Worm (Caenorhabditis elegans) whole organism, young adult: ENCODE measurements around the gene spe-27.

Experiments used
- B0261.1 ChIP-seq: sonication (generic microtip); optimal IDR thresholded peaks from 2 replicates; lab custom pipeline; 2016; ENCODE audit warnings: mild to moderate bottlenecking, missing genetic modification characterization, moderate library complexity, missing compliant biosample characterization
- B0336.3 ChIP-seq: fragments of 200-800 bp; sonication (Bioruptor generic); IDR thresholded peaks from 2 replicates; pipeline ENCODE4 v1.3.6; 2022; ENCODE audit warnings: missing genetic modification characterization, missing compliant biosample characterization
- C06A6.2 ChIP-seq: fragments of 200-800 bp; sonication (Bioruptor generic); conservative IDR thresholded peaks from 2 replicates; pipeline ENCODE4 v1.3.6; 2022; ENCODE audit warnings: missing genetic modification characterization, missing compliant biosample characterization
- C17E4.6 ChIP-seq: fragments of 200-800 bp; sonication (Bioruptor generic); IDR thresholded peaks from 2 replicates; pipeline ENCODE4 v1.3.6; 2022; ENCODE audit warnings: missing genetic modification reagents, missing genetic modification characterization, missing compliant biosample characterization
- F10E7.11 ChIP-seq: sonication (generic microtip); optimal IDR thresholded peaks from 2 replicates; lab custom pipeline; 2017; ENCODE audit warnings: mild to moderate bottlenecking, missing genetic modification characterization, moderate library complexity, missing compliant biosample characterization
- F22D6.2 ChIP-seq: sonication (generic microtip); optimal IDR thresholded peaks from 2 replicates; lab custom pipeline; 2016; ENCODE audit warnings: mild to moderate bottlenecking, missing genetic modification characterization, missing compliant biosample characterization
- F55B11.4 ChIP-seq: sonication (generic microtip); optimal IDR thresholded peaks from 2 replicates; lab custom pipeline; 2016; ENCODE audit warnings: missing compliant biosample characterization, missing genetic modification characterization, borderline replicate concordance; ENCODE audit not compliant: insufficient read depth
- T07F8.4 ChIP-seq: sonication (generic microtip); optimal IDR thresholded peaks from 2 replicates; lab custom pipeline; 2016; ENCODE audit warnings: mild to moderate bottlenecking, missing genetic modification characterization, moderate library complexity, missing compliant biosample characterization
- Y67H2A.10 ChIP-seq: fragments of 200-800 bp; sonication (Bioruptor generic); conservative IDR thresholded peaks from 2 replicates; pipeline ENCODE4 v1.3.6; 2022; ENCODE audit warnings: missing genetic modification reagents, missing genetic modification characterization, missing compliant biosample characterization
- Y79H2A.3 ChIP-seq: fragments of 200-800 bp; sonication (Bioruptor generic); conservative IDR thresholded peaks from 2 replicates; pipeline ENCODE4 v1.3.6; 2022; ENCODE audit warnings: missing genetic modification reagents, missing genetic modification characterization, missing compliant biosample characterization
- Y95B8A.8 ChIP-seq: fragments of 200-800 bp; sonication (Bioruptor generic); IDR thresholded peaks from 2 replicates; pipeline ENCODE4 v1.3.6; 2022; ENCODE audit warnings: missing genetic modification reagents, missing genetic modification characterization, missing compliant biosample characterization
- attf-3 ChIP-seq: fragments of 200-800 bp; sonication (Bioruptor generic); conservative IDR thresholded peaks from 2 replicates; pipeline ENCODE4 v1.3.6; 2022; ENCODE audit warnings: missing genetic modification reagents, missing genetic modification characterization, missing compliant biosample characterization
- bed-2 ChIP-seq: fragments of 200-800 bp; sonication (Bioruptor generic); IDR thresholded peaks from 2 replicates; pipeline ENCODE4 v1.3.6; 2022; ENCODE audit warnings: missing genetic modification reagents, missing genetic modification characterization, missing compliant biosample characterization
- ceh-27 ChIP-seq: fragments of 200-800 bp; sonication (Bioruptor generic); optimal IDR thresholded peaks from 2 replicates; lab custom pipeline; 2018; ENCODE audit warnings: mild to moderate bottlenecking, missing genetic modification characterization, moderate library complexity, missing compliant biosample characterization
- ceh-40 ChIP-seq: fragments of 200-800 bp; sonication (Bioruptor generic); IDR thresholded peaks from 2 replicates; pipeline ENCODE4 v1.3.6; 2022; ENCODE audit warnings: missing genetic modification characterization, missing compliant biosample characterization
- chd-7 ChIP-seq: sonication (generic microtip); optimal IDR thresholded peaks from 2 replicates; lab custom pipeline; 2016; ENCODE audit warnings: mild to moderate bottlenecking, missing genetic modification characterization, moderate library complexity, missing compliant biosample characterization
- efl-1 ChIP-seq: fragments of 150-350 bp; optimal IDR thresholded peaks from 2 replicates; lab custom pipeline; 2014; ENCODE audit warnings: missing biosample characterization, missing genetic modification reagents, missing genetic modification characterization
- egrh-3 ChIP-seq: fragments of 200-800 bp; sonication (Bioruptor generic); IDR thresholded peaks from 2 replicates; pipeline ENCODE4 v1.3.6; 2022; ENCODE audit warnings: missing genetic modification reagents, missing genetic modification characterization, missing compliant biosample characterization
- ekl-4 ChIP-seq: fragments of 200-800 bp; sonication (Bioruptor generic); IDR thresholded peaks from 2 replicates; pipeline ENCODE4 v1.3.6; 2022; ENCODE audit warnings: missing genetic modification reagents, missing genetic modification characterization, missing compliant biosample characterization
- gei-17 ChIP-seq: fragments of 200-800 bp; sonication (Bioruptor generic); optimal IDR thresholded peaks from 2 replicates; lab custom pipeline; 2018; ENCODE audit warnings: mild to moderate bottlenecking, missing genetic modification characterization, missing compliant biosample characterization
- hrde-1 ChIP-seq: sonication (generic microtip); optimal IDR thresholded peaks from 2 replicates; lab custom pipeline; 2016; ENCODE audit warnings: missing genetic modification characterization, mild to moderate bottlenecking, missing compliant biosample characterization, moderate library complexity, missing genotype, missing genetic modification reagents, borderline replicate concordance
- lin-40 ChIP-seq: sonication (generic microtip); optimal IDR thresholded peaks from 2 replicates; lab custom pipeline; 2016; ENCODE audit warnings: missing genetic modification characterization, mild to moderate bottlenecking, missing compliant biosample characterization, missing genotype, missing genetic modification reagents
- lsl-1 ChIP-seq: fragments of 200-800 bp; sonication (Bioruptor generic); optimal IDR thresholded peaks from 2 replicates; lab custom pipeline; 2018; ENCODE audit warnings: mild to moderate bottlenecking, missing genetic modification characterization, moderate library complexity, missing compliant biosample characterization
- madf-8 ChIP-seq: fragments of 200-800 bp; sonication (Bioruptor generic); conservative IDR thresholded peaks from 2 replicates; pipeline ENCODE4 v1.3.6; 2022; ENCODE audit warnings: missing genetic modification reagents, missing genetic modification characterization, missing compliant biosample characterization
- mcd-1 ChIP-seq: fragments of 200-800 bp; sonication (Bioruptor generic); IDR thresholded peaks from 2 replicates; pipeline ENCODE4 v1.3.6; 2022; ENCODE audit warnings: missing genetic modification reagents, missing genetic modification characterization, missing compliant biosample characterization
- mxl-1 ChIP-seq: sonication (generic microtip); optimal IDR thresholded peaks from 2 replicates; lab custom pipeline; 2016; ENCODE audit warnings: missing genetic modification characterization, missing compliant biosample characterization
- nfya-1 ChIP-seq: sonication (generic microtip); optimal IDR thresholded peaks from 2 replicates; lab custom pipeline; 2017; ENCODE audit warnings: antibody characterized with exemption, missing compliant biosample characterization, missing genetic modification characterization, borderline replicate concordance; ENCODE audit not compliant: insufficient read depth
- nhr-179 ChIP-seq: sonication (generic microtip); optimal IDR thresholded peaks from 2 replicates; lab custom pipeline; 2016; ENCODE audit warnings: mild to moderate bottlenecking, missing genetic modification characterization, missing compliant biosample characterization
- nhr-80 ChIP-seq: sonication (generic microtip); optimal IDR thresholded peaks from 2 replicates; lab custom pipeline; 2016; ENCODE audit warnings: missing genetic modification characterization, missing compliant biosample characterization
- nhr-90 ChIP-seq: sonication (generic microtip); optimal IDR thresholded peaks from 2 replicates; lab custom pipeline; 2016; ENCODE audit warnings: missing genotype, mild to moderate bottlenecking, missing genetic modification characterization, missing compliant biosample characterization
- rec-8 ChIP-seq, 2 experiments: sonication (generic microtip); optimal IDR thresholded peaks; 2 replicates each; lab custom pipeline; 2016; ENCODE audit warnings: mild to moderate bottlenecking in 2 of 2, missing genetic modification characterization in 2 of 2, missing genetic modification reagents in 2 of 2, missing genotype in 2 of 2, missing biosample characterization in 1 of 2, missing compliant biosample characterization in 1 of 2, moderate library complexity in 1 of 2
- sdz-38 ChIP-seq: sonication (generic microtip); optimal IDR thresholded peaks from 2 replicates; lab custom pipeline; 2016; ENCODE audit warnings: missing genotype, missing genetic modification characterization, missing compliant biosample characterization
- snpc-1.1 ChIP-seq: sonication (generic microtip); optimal IDR thresholded peaks from 2 replicates; lab custom pipeline; 2017; ENCODE audit warnings: missing genetic modification characterization, mild to moderate bottlenecking, missing compliant biosample characterization, antibody characterized with exemption, moderate library complexity, missing genotype, missing genetic modification reagents; ENCODE audit not compliant: insufficient read depth
- sptf-2 ChIP-seq: fragments of 200-800 bp; sonication (Bioruptor generic); optimal IDR thresholded peaks from 2 replicates; lab custom pipeline; 2018; ENCODE audit warnings: mild to moderate bottlenecking, missing genetic modification characterization, missing compliant biosample characterization
- tbp1 ChIP-seq: fragments of 200-800 bp; sonication (Bioruptor generic); optimal IDR thresholded peaks from 2 replicates; lab custom pipeline; 2018; ENCODE audit warnings: mild to moderate bottlenecking, missing genetic modification characterization, missing compliant biosample characterization
- tbx-9 ChIP-seq: sonication (generic microtip); optimal IDR thresholded peaks from 2 replicates; lab custom pipeline; 2016; ENCODE audit warnings: borderline replicate concordance, missing genetic modification characterization, inconsistent platforms, missing compliant biosample characterization
- unc-62 ChIP-seq: fragments of 150-350 bp; optimal IDR thresholded peaks from 2 replicates; lab custom pipeline; 2014; ENCODE audit warnings: missing biosample characterization, missing genetic modification reagents, missing genetic modification characterization
- ztf-22 ChIP-seq: fragments of 200-800 bp; sonication (Bioruptor generic); optimal IDR thresholded peaks from 2 replicates; lab custom pipeline; 2018; ENCODE audit warnings: mild to moderate bottlenecking, missing genetic modification characterization, moderate library complexity, missing compliant biosample characterization
- ztf-28 ChIP-seq: fragments of 200-800 bp; sonication (Bioruptor generic); IDR thresholded peaks from 2 replicates; pipeline ENCODE4 v1.3.6; 2022; ENCODE audit warnings: missing genetic modification reagents, missing genetic modification characterization, missing compliant biosample characterization
- ztf-6 ChIP-seq: fragments of 200-800 bp; sonication (Bioruptor generic); IDR thresholded peaks from 2 replicates; pipeline ENCODE4 v1.3.6; 2022; ENCODE audit warnings: missing genetic modification reagents, missing genetic modification characterization, missing compliant biosample characterization

spe-27 gene

ce11 chrIV:5869354-5869753, 3.6 kb upstream of the spe-27 start:
- no peak for TF ChIP-seq C17E4.6 (GFP tag; lab: Robert Waterston, UW)
- TF ChIP-seq Y79H2A.3 (GFP tag; lab: Robert Waterston, UW) = no peak
- no peak for TF ChIP-seq ztf-6 (GFP tag; lab: Robert Waterston, UW)
- no peak for TF ChIP-seq T07F8.4 (tag; lab: Kevin White, UChicago)
- TF ChIP-seq madf-8 (GFP tag; lab: Robert Waterston, UW) = no peak
- no peak for TF ChIP-seq Y95B8A.8
- no peak for TF ChIP-seq snpc-1.1 (tag; lab: Kevin White, UChicago)
- TF ChIP-seq lin-40 = no peak
- TF ChIP-seq nhr-90 (tag; lab: Kevin White, UChicago) = no peak
- no peak for TF ChIP-seq Y67H2A.10 (GFP tag; lab: Robert Waterston, UW)
- no peak for TF ChIP-seq B0261.1 (tag; lab: Kevin White, UChicago)
- TF ChIP-seq F55B11.4 (tag; lab: Kevin White, UChicago) = no peak
- no peak for TF ChIP-seq gei-17
- TF ChIP-seq ztf-22 (GFP tag; lab: Kevin White, UChicago) = no peak
- no peak for TF ChIP-seq bed-2 (GFP tag; lab: Robert Waterston, UW)
- TF ChIP-seq ceh-27 = no peak

- TF ChIP-seq nhr-179 (tag; lab: Kevin White, UChicago) = no peak
- TF ChIP-seq mxl-1 (tag; lab: Kevin White, UChicago) = no peak
- no peak for TF ChIP-seq unc-62 (GFP tag; lab: Kevin White, UChicago)
- no peak for TF ChIP-seq mcd-1 (GFP tag; lab: Robert Waterston, UW)
- no peak for TF ChIP-seq Y95B8A.8
- TF ChIP-seq chd-7 (tag; lab: Kevin White, UChicago) = no peak
- TF ChIP-seq efl-1 (GFP tag; lab: Kevin White, UChicago) = no peak
- TF ChIP-seq rec-8 (tag; optimal IDR thresholded peaks at IDR 0.05; lab: Kevin White, UChicago) = no peak
- no peak for TF ChIP-seq egrh-3 (GFP tag; lab: Robert Waterston, UW)
- TF ChIP-seq lsl-1 (GFP tag; lab: Kevin White, UChicago) = no peak
- no peak for TF ChIP-seq gei-17
- no peak for TF ChIP-seq sdz-38
- TF ChIP-seq B0336.3 (GFP tag; lab: Robert Waterston, UW) = no peak
- TF ChIP-seq F10E7.11 (tag; lab: Kevin White, UChicago) = no peak
- no peak for TF ChIP-seq tbx-9 (tag; lab: Kevin White, UChicago)
Observed at ce11 chrIV:5867189-5867588, 1.5 kb upstream of the spe-27 start, which contains the start of gene C06E7.88. TSS of gene C06E7.88 (minus strand) at chrIV:5867289.

- TF ChIP-seq nhr-80 (tag; lab: Kevin White, UChicago) = no peak
- TF ChIP-seq tbp1 (GFP tag; lab: Kevin White, UChicago) = no peak
- no peak for TF ChIP-seq hrde-1 (tag; lab: Kevin White, UChicago)
- no peak for TF ChIP-seq ztf-28 (GFP tag; lab: Robert Waterston, UW)
- no peak for TF ChIP-seq nhr-179 (tag; lab: Kevin White, UChicago)
- TF ChIP-seq nfya-1 (tag; lab: Kevin White, UChicago) = no peak
- no peak for TF ChIP-seq attf-3 (GFP tag; lab: Robert Waterston, UW)
- no peak for TF ChIP-seq F22D6.2 (tag; lab: Kevin White, UChicago)
- no peak for TF ChIP-seq sptf-2 (GFP tag; lab: Kevin White, UChicago)
- TF ChIP-seq Y79H2A.3 (GFP tag; lab: Robert Waterston, UW) = no peak
- no peak for TF ChIP-seq C06A6.2 (GFP tag; lab: Robert Waterston, UW)
- no peak for TF ChIP-seq ekl-4 (GFP tag; lab: Robert Waterston, UW)
- TF ChIP-seq ceh-40 = no peak
Observed at ce11 chrIV:5860762-5861161, 5.0 kb downstream of the spe-27 start.
